Worm (Caenorhabditis elegans) whole organism, early embryonic: ENCODE data around the gene srsy-1.

ENCODE experiments used
- B0310.2 ChIP-seq: sonication (generic microtip); optimal IDR thresholded peaks from 2 replicates; lab custom pipeline; 2016; ENCODE audit warnings: mild to moderate bottlenecking, missing genetic modification characterization, missing compliant biosample characterization
- F13C5.2 ChIP-seq: sonication (generic microtip); optimal IDR thresholded peaks from 2 replicates; lab custom pipeline; 2017; ENCODE audit warnings: mild to moderate bottlenecking, missing genetic modification characterization, inconsistent platforms, missing compliant biosample characterization
- aly-1 ChIP-seq: sonication (generic microtip); optimal IDR thresholded peaks from 2 replicates; lab custom pipeline; 2016; ENCODE audit warnings: missing genetic modification characterization, missing compliant biosample characterization
- ama-1 ChIP-seq: fragments of 150-350 bp; optimal IDR thresholded peaks from 2 replicates; lab custom pipeline; 2014
- ceh-13 ChIP-seq: fragments of 200-800 bp; sonication (Bioruptor generic); optimal IDR thresholded peaks from 2 replicates; lab custom pipeline; 2018; ENCODE audit warnings: mild to moderate bottlenecking, missing genetic modification characterization, missing compliant biosample characterization
- ceh-36 ChIP-seq: sonication (generic microtip); optimal IDR thresholded peaks from 2 replicates; lab custom pipeline; 2016; ENCODE audit warnings: missing genetic modification characterization, inconsistent platforms, missing compliant biosample characterization
- ets-7 ChIP-seq: sonication (generic microtip); optimal IDR thresholded peaks from 2 replicates; lab custom pipeline; 2016; ENCODE audit warnings: missing genotype, missing genetic modification characterization, missing compliant biosample characterization
- flt-1 ChIP-seq: fragments of 200-800 bp; sonication (Bioruptor generic); IDR thresholded peaks from 2 replicates; pipeline ENCODE4 v1.3.6; 2022; ENCODE audit warnings: missing genetic modification characterization, missing compliant biosample characterization
- hmbx-1 ChIP-seq: sonication (generic microtip); optimal IDR thresholded peaks from 2 replicates; lab custom pipeline; 2016; ENCODE audit warnings: mild to moderate bottlenecking, missing genetic modification characterization, missing compliant biosample characterization
- hmg-4 ChIP-seq: fragments of 200-800 bp; sonication (Bioruptor generic); optimal IDR thresholded peaks from 2 replicates; lab custom pipeline; 2018; ENCODE audit warnings: mild to moderate bottlenecking, missing genetic modification characterization, missing compliant biosample characterization
- hnd-1 ChIP-seq: sonication (generic microtip); optimal IDR thresholded peaks from 2 replicates; lab custom pipeline; 2016; ENCODE audit warnings: missing genetic modification characterization, missing compliant biosample characterization
- pes-1 ChIP-seq: fragments of 200-800 bp; sonication (Bioruptor generic); IDR thresholded peaks from 2 replicates; pipeline ENCODE4 v1.3.6; 2022; ENCODE audit warnings: missing genetic modification reagents, missing genetic modification characterization, missing compliant biosample characterization
- scrt-1 ChIP-seq: fragments of 200-800 bp; sonication (Bioruptor generic); IDR thresholded peaks from 2 replicates; pipeline ENCODE4 v1.3.6; 2022; ENCODE audit warnings: missing genetic modification characterization, missing compliant biosample characterization
- sea-1 ChIP-seq: fragments of 200-800 bp; sonication (Bioruptor generic); conservative IDR thresholded peaks from 2 replicates; pipeline ENCODE4 v1.3.6; 2022; ENCODE audit warnings: missing genetic modification characterization, missing compliant biosample characterization
- tbx-11 ChIP-seq: fragments of 200-800 bp; sonication (Bioruptor generic); IDR thresholded peaks from 2 replicates; pipeline ENCODE4 v1.3.6; 2022; ENCODE audit warnings: missing genetic modification characterization, missing compliant biosample characterization
- tbx-37 ChIP-seq: fragments of 200-800 bp; sonication (Bioruptor generic); conservative IDR thresholded peaks from 2 replicates; pipeline ENCODE4 v1.3.6; 2022; ENCODE audit warnings: missing genetic modification reagents, missing genetic modification characterization, missing compliant biosample characterization
- tra-4 ChIP-seq: sonication (generic microtip); optimal IDR thresholded peaks from 2 replicates; lab custom pipeline; 2017; ENCODE audit warnings: missing genetic modification characterization, missing compliant biosample characterization

The srsy-1 gene

DNA sequence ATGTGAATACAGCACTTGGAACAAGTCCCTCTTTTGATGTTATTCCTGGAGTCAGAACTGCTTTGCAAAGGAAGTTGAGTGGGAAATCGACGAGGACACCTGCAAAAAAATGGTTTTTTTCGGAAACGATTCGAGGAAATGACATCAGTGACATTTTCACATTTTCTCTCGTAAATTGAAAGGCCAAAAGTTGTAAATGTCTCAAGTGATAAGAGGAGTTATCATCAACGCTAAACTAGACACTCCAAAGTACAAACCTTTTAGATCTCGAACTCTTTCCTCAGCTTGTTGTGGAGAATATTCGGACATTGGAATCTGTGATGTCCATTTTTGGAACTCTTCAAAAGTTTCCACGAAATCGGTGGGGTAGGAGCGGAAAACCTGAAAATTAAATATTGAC lies 31.6 kb upstream of the srsy-1 start:
- TF ChIP-seq F13C5.2 (tag; lab: Kevin White, UChicago) (no peak), flt-1 (GFP tag; lab: Robert Waterston, UW) (no peak), tbx-37 (GFP tag; lab: Robert Waterston, UW) (no peak), ets-7 (no peak), ama-1 (lab: Kevin White, UChicago) (no peak), scrt-1 (no peak), ceh-36 (tag; lab: Kevin White, UChicago) (no peak), aly-1 (no peak), hmbx-1 (no peak), hmg-4 (GFP tag; lab: Kevin White, UChicago) (no peak), tbx-11 (GFP tag; lab: Robert Waterston, UW) (no peak), hnd-1 (no peak), pes-1 (GFP tag; lab: Robert Waterston, UW) (no peak), tra-4 (no peak), B0310.2 (no peak), ceh-13 (GFP tag; lab: Kevin White, UChicago) (no peak)

DNA sequence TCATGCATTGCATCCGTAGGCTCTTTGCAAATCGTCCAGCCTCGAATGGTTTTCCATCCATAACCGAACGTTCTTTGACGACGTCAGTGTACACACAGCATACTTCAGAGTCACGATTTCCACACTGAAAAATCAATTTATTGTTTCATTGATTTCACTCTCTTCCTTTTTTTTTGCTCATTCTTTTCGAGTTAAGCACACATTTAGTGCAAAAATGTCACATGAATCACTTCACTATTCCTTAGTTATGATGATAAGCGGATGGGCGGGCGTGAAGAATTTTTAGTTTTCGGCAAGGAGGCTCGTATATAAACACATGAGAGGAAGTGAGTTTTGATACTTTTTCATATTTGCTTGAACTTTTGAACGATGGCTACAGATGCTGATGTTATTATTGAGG lies 30.4 kb upstream of the srsy-1 start, which contains the start of gene txt-9:
TSS of gene txt-9 (plus strand) at position 336 of the 400 bp plus-strand sequence.
- no peak for TF ChIP-seq tbx-37 (GFP tag; lab: Robert Waterston, UW)
- no peak for TF ChIP-seq pes-1 (GFP tag; lab: Robert Waterston, UW)
- no peak for TF ChIP-seq ceh-13 (GFP tag; lab: Kevin White, UChicago)
- TF ChIP-seq ama-1 (lab: Kevin White, UChicago): no peak
- no peak for TF ChIP-seq hnd-1
- no peak for TF ChIP-seq scrt-1
- TF ChIP-seq sea-1 (GFP tag; lab: Robert Waterston, UW): no peak
- TF ChIP-seq hmbx-1: no peak
- no peak for TF ChIP-seq aly-1

DNA sequence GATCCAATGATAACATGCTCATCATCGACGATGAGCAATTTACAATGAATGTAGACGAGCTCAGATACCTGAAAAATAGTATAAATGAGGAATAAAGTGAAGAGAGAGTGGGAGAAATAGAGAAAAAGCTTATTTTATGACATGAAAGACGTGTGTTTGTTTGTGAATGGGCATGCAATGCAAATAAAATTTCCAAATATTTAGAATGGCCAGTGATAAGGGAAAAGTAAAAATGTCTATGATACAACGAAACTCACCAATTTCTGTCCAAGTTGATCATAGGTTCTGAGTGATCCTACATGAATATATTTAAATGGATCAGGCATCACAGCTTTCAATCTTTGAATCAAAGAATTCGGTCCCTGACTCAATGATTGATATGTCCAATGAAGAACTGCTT lies 29.7 kb upstream of the srsy-1 start:
- TF ChIP-seq hmg-4 (GFP tag; lab: Kevin White, UChicago) (no peak), hnd-1 (no peak), ets-7 (no peak), aly-1 (no peak), B0310.2 (no peak), scrt-1 (no peak), flt-1 (GFP tag; lab: Robert Waterston, UW) (no peak), ama-1 (lab: Kevin White, UChicago) (no peak), hmbx-1 (no peak), tbx-11 (GFP tag; lab: Robert Waterston, UW) (no peak), pes-1 (GFP tag; lab: Robert Waterston, UW) (no peak), tra-4 (no peak), sea-1 (GFP tag; lab: Robert Waterston, UW) (no peak), ceh-36 (tag; lab: Kevin White, UChicago) (no peak), F13C5.2 (tag; lab: Kevin White, UChicago) (no peak), tbx-37 (GFP tag; lab: Robert Waterston, UW) (no peak), ceh-13 (GFP tag; lab: Kevin White, UChicago) (no peak)

DNA sequence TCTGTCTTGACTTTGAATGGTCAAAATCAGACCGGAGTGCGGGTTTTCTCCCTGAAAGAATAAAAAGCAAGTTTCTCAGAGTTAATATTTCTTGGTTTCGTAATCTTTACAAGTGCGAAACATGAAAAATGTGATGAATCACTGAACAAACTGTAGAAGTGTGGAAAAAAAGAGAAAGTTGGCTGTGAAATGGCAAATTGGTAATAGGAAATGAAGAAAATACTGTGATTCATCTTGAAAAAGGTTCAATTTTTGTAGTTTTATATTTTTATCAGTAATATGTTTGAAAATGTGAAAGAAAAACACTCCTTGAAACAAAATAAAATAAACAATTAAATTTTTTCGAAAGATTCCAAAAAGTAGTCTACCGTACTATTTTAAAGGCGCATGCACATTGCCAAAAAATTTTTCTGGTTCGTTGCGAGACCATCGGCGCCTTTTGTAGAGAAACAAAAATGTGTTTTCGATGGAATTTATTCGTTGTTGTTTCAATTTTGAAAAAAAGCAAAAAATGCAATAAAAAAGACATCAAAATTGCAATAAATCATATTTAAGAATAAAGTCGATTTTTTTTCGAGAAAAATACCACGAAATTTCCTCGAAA lies 24.1 kb upstream of the srsy-1 start, which contains the start of gene pld-1:
TSS of gene pld-1 (minus strand) at position 51 of the 604 bp plus-strand sequence.
- no peak for TF ChIP-seq ets-7
- TF ChIP-seq aly-1: no peak
- TF ChIP-seq tbx-37 (GFP tag; lab: Robert Waterston, UW): no peak
- no peak for TF ChIP-seq tbx-11 (GFP tag; lab: Robert Waterston, UW)
- no peak for TF ChIP-seq hmg-4 (GFP tag; lab: Kevin White, UChicago)
- no peak for TF ChIP-seq ceh-13 (GFP tag; lab: Kevin White, UChicago)
- TF ChIP-seq pes-1 (GFP tag; lab: Robert Waterston, UW): no peak
- no peak for TF ChIP-seq sea-1 (GFP tag; lab: Robert Waterston, UW)
- no peak for TF ChIP-seq hmbx-1
- TF ChIP-seq F13C5.2 (tag; lab: Kevin White, UChicago): no peak
- TF ChIP-seq scrt-1: no peak
- TF ChIP-seq hnd-1: no peak
- no peak for TF ChIP-seq ama-1 (lab: Kevin White, UChicago)

DNA sequence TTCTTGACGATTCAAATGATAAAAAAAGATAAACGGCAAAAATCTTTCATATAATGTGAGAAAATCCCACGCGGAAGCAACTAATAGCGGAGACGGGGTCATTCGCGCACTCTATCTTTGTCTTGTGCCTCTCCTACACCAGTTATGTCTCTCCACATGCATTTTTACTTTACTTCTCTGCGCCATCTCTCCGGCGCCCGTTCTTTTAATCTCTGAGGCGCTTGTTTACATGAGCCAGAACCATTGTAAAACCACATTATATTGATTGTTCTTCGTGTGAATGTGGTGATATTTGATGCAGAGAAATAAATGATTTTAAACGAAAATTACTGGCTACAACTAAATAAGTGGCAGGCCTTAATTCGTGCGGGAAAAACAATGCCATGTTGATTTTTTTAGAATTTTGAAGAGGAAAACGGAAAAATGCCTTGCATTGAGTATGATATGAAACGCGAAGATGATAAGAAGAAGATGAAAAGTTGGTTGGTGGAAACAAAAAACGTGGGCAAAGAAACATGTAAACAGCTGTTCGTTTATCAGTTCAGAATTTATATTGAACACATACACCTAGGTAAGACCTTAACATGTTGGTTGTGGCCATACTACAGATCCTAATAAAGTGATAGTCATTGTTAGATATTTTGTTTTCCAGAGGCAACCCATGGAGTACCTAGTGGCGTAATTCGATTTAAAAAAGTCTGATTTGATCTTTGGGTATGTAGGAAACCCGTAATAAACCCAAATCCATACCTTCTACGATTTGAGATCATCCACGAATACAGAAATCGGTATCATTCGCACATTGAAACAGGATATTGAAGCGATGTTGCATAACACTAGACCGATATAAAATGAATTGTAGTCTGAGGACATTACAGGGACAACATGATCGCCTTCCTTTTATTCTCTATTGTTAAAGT lies 23.2 kb upstream of the srsy-1 start, which contains the start of gene C04G6.2:
TSS of gene C04G6.2 (plus strand) at position 870 of the 920 bp plus-strand sequence.
- no peak for TF ChIP-seq B0310.2

DNA sequence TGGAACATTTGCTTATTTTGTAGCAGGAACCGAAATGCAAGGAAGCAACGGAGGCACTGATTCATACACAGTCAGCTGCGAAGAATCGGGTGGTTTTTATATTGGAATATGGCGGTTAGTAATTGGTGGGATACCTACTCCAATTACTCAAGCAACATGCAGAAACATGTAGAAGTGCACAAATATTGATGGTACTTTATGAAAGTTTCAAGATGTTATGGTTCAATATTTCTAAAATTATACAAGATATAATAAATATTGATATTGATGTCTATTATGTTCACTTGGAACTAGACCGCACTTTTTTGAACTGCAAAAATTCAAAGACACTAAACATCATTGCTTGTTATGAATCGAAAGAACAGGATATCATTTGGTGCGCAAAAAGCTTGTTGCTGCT lies 21.9 kb upstream of the srsy-1 start, which contains the start of gene C04G6.13:
TSS of gene C04G6.13 (plus strand) at position 301 of the 400 bp plus-strand sequence.
- no peak for TF ChIP-seq aly-1
- no peak for TF ChIP-seq ama-1 (lab: Kevin White, UChicago)
- no peak for TF ChIP-seq ceh-13 (GFP tag; lab: Kevin White, UChicago)
- TF ChIP-seq F13C5.2 (tag; lab: Kevin White, UChicago): no peak
- no peak for TF ChIP-seq tbx-11 (GFP tag; lab: Robert Waterston, UW)
- TF ChIP-seq tra-4: no peak

DNA sequence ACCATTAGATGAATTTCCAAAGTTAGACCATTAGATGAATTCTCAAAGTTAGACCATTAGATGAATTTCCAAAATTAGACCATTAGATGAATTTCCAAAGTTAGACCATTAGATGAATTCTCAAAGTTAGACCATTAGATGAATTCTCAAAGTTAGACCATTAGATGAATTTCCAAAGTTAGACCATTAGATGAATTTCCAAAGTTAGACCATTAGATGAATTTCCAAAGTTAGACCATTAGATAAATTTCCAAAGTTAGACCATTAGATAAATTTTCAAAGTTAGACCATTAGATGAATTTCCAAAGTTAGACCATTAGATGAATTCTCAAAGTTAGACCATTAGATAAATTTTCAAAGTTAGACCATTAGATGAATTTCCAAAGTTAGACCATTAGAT lies 18.4 kb upstream of the srsy-1 start:
- TF ChIP-seq sea-1 (GFP tag; lab: Robert Waterston, UW): peak; percentile 89
- TF ChIP-seq scrt-1: peak; percentile 81
- peak; percentile 90 for TF ChIP-seq tbx-37 (GFP tag; lab: Robert Waterston, UW)
- TF ChIP-seq tbx-11 (GFP tag; lab: Robert Waterston, UW): peak; percentile 99
